Worm (Caenorhabditis elegans): Measurements from ENCODE around the gene C25F9.8.

- TF ChIP-seq ama-1 (optimal IDR thresholded peaks at IDR 0.05), result no peak
- no peak for TF ChIP-seq hmbx-1 (tag; optimal IDR thresholded peaks at IDR 0.05)
- no peak for TF ChIP-seq ceh-36 (tag; optimal IDR thresholded peaks at IDR 0.05)
These were observed 5.8 kb downstream of the C25F9.8 start, which contains the start of gene srw-86 for ce11 chrV:19400619-19401018.

Measured in whole organism, early embryonic.